Worm (Caenorhabditis elegans) whole organism, late embryonic: ENCODE results near the gene F46H6.5.
A peak's percentile ranks its signal among the peaks of the same experiment; 100 is the strongest.

ENCODE experiments used
- ceh-48 ChIP-seq: sonication (generic microtip); optimal IDR thresholded peaks from 2 replicates; lab custom pipeline; 2016; ENCODE audit warnings: missing genetic modification characterization, inconsistent platforms, missing compliant biosample characterization
- ceh-9 ChIP-seq: sonication (generic microtip); optimal IDR thresholded peaks from 2 replicates; lab custom pipeline; 2016; ENCODE audit warnings: mild to moderate bottlenecking, missing genetic modification characterization, inconsistent platforms, missing compliant biosample characterization
- nhr-11 ChIP-seq: fragments of 150-350 bp; optimal IDR thresholded peaks from 2 replicates; lab custom pipeline; 2014; ENCODE audit warnings: missing biosample characterization, missing genetic modification characterization
- pros-1 ChIP-seq: fragments of 150-350 bp; optimal IDR thresholded peaks from 2 replicates; lab custom pipeline; 2014; ENCODE audit warnings: missing biosample characterization, missing genetic modification reagents, missing genetic modification characterization
- sox-4 ChIP-seq: sonication (generic microtip); optimal IDR thresholded peaks from 2 replicates; lab custom pipeline; 2017; ENCODE audit warnings: mild to moderate bottlenecking, missing genetic modification characterization, inconsistent platforms, missing compliant biosample characterization
- tbx-7 ChIP-seq: sonication (generic microtip); optimal IDR thresholded peaks from 2 replicates; lab custom pipeline; 2016; ENCODE audit warnings: missing genotype, missing genetic modification characterization, missing compliant biosample characterization
- unc-3 ChIP-seq, 2 experiments: fragments of 200-800 bp in 1 of 2; sonication (Bioruptor generic) in 1 of 2; sonication (generic microtip) in 1 of 2; conservative IDR thresholded peaks in 1 of 2; optimal IDR thresholded peaks in 1 of 2; 2 replicates each; pipeline versions ENCODE4 v1.3.6 to Lab custom; 2016 to 2022; ENCODE audit warnings: missing compliant biosample characterization in 2 of 2, missing genetic modification characterization in 2 of 2, missing genetic modification reagents in 1 of 2
- unc-86 ChIP-seq: sonication (generic microtip); optimal IDR thresholded peaks from 2 replicates; lab custom pipeline; 2016; ENCODE audit warnings: missing genetic modification characterization, missing compliant biosample characterization

- TF ChIP-seq ceh-9, result no peak
- TF ChIP-seq nhr-11 (tag; lab: Kevin White, UChicago), result no peak
- no peak for TF ChIP-seq tbx-7 (tag; lab: Kevin White, UChicago)
- no peak for TF ChIP-seq unc-3 (GFP tag; conservative IDR thresholded peaks at IDR 0.05; lab: Robert Waterston, UW)
- TF ChIP-seq unc-3 (tag; optimal IDR thresholded peaks at IDR 0.05; lab: Kevin White, UChicago), result no peak
- no peak for TF ChIP-seq pros-1
- TF ChIP-seq unc-86 (tag; lab: Kevin White, UChicago), result no peak
- TF ChIP-seq ceh-48 (tag; lab: Kevin White, UChicago), result peak; percentile 100
- TF ChIP-seq sox-4 (tag; lab: Kevin White, UChicago), result no peak
Measured at ce11 chrX:4457853-4458322, 34.1 kb downstream of the F46H6.5 start, which contains the start of gene aps-2.
